Fruit fly (Drosophila melanogaster): ENCODE measurements around the gene dmt.

Gene dmt

DNA sequence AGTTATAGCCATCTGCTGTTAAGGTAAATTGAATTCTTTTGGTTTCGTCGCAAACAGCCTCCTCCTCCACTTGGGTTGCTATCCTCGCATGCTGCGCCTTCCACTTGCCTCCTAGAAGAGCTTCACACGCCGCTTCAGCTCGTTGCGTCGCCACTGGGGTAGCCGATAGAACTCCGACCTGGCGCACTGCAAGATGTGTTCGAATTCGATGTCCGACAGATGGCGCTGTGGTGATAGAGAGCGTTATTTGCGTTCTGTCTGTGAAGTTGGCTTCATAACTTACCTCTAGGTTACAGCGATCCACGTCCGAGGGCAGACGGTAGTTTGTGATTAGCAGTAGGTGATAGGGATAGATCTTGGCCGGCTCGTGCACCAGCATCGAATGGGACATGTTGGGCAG is 15.9 kb upstream of the dmt start:
- TF ChIP-seq CG10979 (tag; optimal IDR thresholded peaks at IDR 0.05), result peak; percentile 92
- TF ChIP-seq Med (GFP tag), result peak; percentile 26
- no peak for TF ChIP-seq Ets97D (GFP tag; optimal IDR thresholded peaks at IDR 0.05)
- no peak for TF ChIP-seq ERR (GFP tag; optimal IDR thresholded peaks at IDR 0.05)
- TF ChIP-seq disco-r (GFP tag; optimal IDR thresholded peaks at IDR 0.05), result no peak
- TF ChIP-seq phol (tag; optimal IDR thresholded peaks at IDR 0.05), result no peak
- no peak for TF ChIP-seq CG8944 (GFP tag; optimal IDR thresholded peaks at IDR 0.05)
- peak; percentile 86 for TF ChIP-seq CTCF (GFP tag; optimal IDR thresholded peaks at IDR 0.05)
- TF ChIP-seq CG9817 (tag; optimal IDR thresholded peaks at IDR 0.05), result no peak
- TF ChIP-seq CG10267 (tag; optimal IDR thresholded peaks at IDR 0.05), result no peak
- TF ChIP-seq ewg (GFP tag; optimal IDR thresholded peaks at IDR 0.05), result no peak
- no peak for TF ChIP-seq dati (GFP tag; IDR thresholded peaks at IDR 0.05)
- no peak for TF ChIP-seq grn (GFP tag; optimal IDR thresholded peaks at IDR 0.05)
- no peak for TF ChIP-seq CG9437 (GFP tag; optimal IDR thresholded peaks at IDR 0.05)

DNA sequence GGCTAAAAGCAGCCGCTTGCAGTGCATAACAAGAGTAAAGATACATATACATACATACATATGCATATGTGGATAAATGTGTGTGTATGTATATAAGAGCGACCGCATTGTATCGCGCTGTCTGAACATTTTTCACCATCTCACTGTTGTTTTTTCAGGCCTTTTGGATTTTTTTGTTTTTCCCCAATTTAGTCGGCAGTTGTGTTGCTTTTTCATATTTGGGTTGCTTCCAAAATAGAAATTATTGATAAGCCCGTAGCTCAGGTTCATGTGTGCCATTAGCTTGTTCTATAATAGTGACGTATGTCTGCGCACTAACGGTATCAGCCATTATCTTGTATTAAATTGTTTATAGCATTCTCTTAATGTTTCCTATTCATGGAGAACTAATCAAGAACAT is 10.4 kb upstream of the dmt start:
- TF ChIP-seq sug (tag; optimal IDR thresholded peaks at IDR 0.05) (peak; percentile 2), CG2678 (tag; optimal IDR thresholded peaks at IDR 0.05) (no peak), CG10543 (GFP tag; optimal IDR thresholded peaks at IDR 0.05) (peak; percentile 20), CHES-1-like (GFP tag; optimal IDR thresholded peaks at IDR 0.05) (no peak), CG6175 (GFP tag; IDR thresholded peaks at IDR 0.05) (no peak), Ets97D (GFP tag; optimal IDR thresholded peaks at IDR 0.05) (no peak), exex (tag; optimal IDR thresholded peaks at IDR 0.05) (peak; percentile 71), tio (GFP tag; optimal IDR thresholded peaks at IDR 0.05) (no peak), pita (GFP tag; optimal IDR thresholded peaks at IDR 0.05) (no peak), pros (GFP tag; optimal IDR thresholded peaks at IDR 0.05) (no peak), CG8388 (GFP tag; optimal IDR thresholded peaks at IDR 0.05) (no peak), Vsx1 (GFP tag; optimal IDR thresholded peaks at IDR 0.05) (no peak), HmgD (GFP tag; optimal IDR thresholded peaks at IDR 0.05) (no peak), Med (GFP tag) (peak; percentile 14), shn (GFP tag; optimal IDR thresholded peaks at IDR 0.05) (no peak), tup (GFP tag; optimal IDR thresholded peaks at IDR 0.05) (no peak), Stat92E (GFP tag; optimal IDR thresholded peaks at IDR 0.05) (no peak), CG13775 (GFP tag; optimal IDR thresholded peaks at IDR 0.05) (no peak), CG5953 (GFP tag; IDR thresholded peaks at IDR 0.05) (no peak), gcm2 (GFP tag; optimal IDR thresholded peaks at IDR 0.05) (no peak), Dad (GFP tag; optimal IDR thresholded peaks at IDR 0.05) (no peak), CG12299 (tag; optimal IDR thresholded peaks at IDR 0.05) (no peak), CG16813 (GFP tag; IDR thresholded peaks at IDR 0.05; ENCODE audit: partially characterized antibody) (no peak), cato (GFP tag; optimal IDR thresholded peaks at IDR 0.05; ENCODE audit: borderline replicate concordance) (no peak), CG16863 (GFP tag; optimal IDR thresholded peaks at IDR 0.05) (no peak), cad (GFP tag; optimal IDR thresholded peaks at IDR 0.05) (no peak), CG10321 (GFP tag; IDR thresholded peaks at IDR 0.05) (no peak), sr (GFP tag; IDR thresholded peaks at IDR 0.05) (no peak), dysf (GFP tag; IDR thresholded peaks at IDR 0.05) (no peak), sens (GFP tag) (peak; percentile 42), Dbx (GFP tag; IDR thresholded peaks at IDR 0.05) (no peak), eyg (GFP tag; optimal IDR thresholded peaks at IDR 0.05) (no peak), cg (GFP tag; optimal IDR thresholded peaks at IDR 0.05) (peak; percentile 54), TFAM (GFP tag; optimal IDR thresholded peaks at IDR 0.05) (no peak), Bgb (GFP tag; IDR thresholded peaks at IDR 0.05; ENCODE audit: partially characterized antibody) (no peak), Pdp1 (GFP tag; optimal IDR thresholded peaks at IDR 0.05) (peak in 1 of 2 experiments; percentile 62), CG18262 (tag; optimal IDR thresholded peaks at IDR 0.05) (no peak), CG14667 (GFP tag; IDR thresholded peaks at IDR 0.05) (no peak), CG1024 (GFP tag; IDR thresholded peaks at IDR 0.05) (no peak), CG6689 (GFP tag; IDR thresholded peaks at IDR 0.05) (no peak)
